Worm (Caenorhabditis elegans) whole organism, mixed stage, embryonic: ENCODE results near the gene K02A6.1.

Source experiments
- cnd-1 ChIP-seq: fragments of 200-800 bp; sonication (Bioruptor generic); optimal IDR thresholded peaks from 2 replicates; lab custom pipeline; 2018; ENCODE audit warnings: mild to moderate bottlenecking, missing genetic modification characterization, missing compliant biosample characterization
- nhr-28 ChIP-seq: fragments of 150-350 bp; optimal IDR thresholded peaks from 2 replicates; lab custom pipeline; 2014; ENCODE audit warnings: missing biosample characterization, missing genetic modification characterization
- snpc-4 ChIP-seq: fragments of 150-350 bp; optimal IDR thresholded peaks from 2 replicates; lab custom pipeline; 2014; ENCODE audit warnings: missing biosample characterization, missing genetic modification characterization
- unc-62 ChIP-seq: fragments of 150-350 bp; optimal IDR thresholded peaks from 2 replicates; lab custom pipeline; 2014; ENCODE audit warnings: missing biosample characterization, missing genetic modification reagents, missing genetic modification characterization

ce11 chrX:8230579-8230978 is 11.1 kb downstream of the K02A6.1 start:
- TF ChIP-seq cnd-1 (tag; lab: Kevin White, UChicago) = no peak
- TF ChIP-seq snpc-4 (tag; lab: Kevin White, UChicago) = no peak
- TF ChIP-seq nhr-28 = no peak
- no peak for TF ChIP-seq unc-62 (GFP tag; lab: Kevin White, UChicago)
